Worm (Caenorhabditis elegans) whole organism, L1 larva: Measurements from ENCODE around the gene C36E8.6.
A peak's percentile ranks its signal among the peaks of the same experiment; 100 is the strongest.

Experiments
- C16A3.4 ChIP-seq: fragments of 150-350 bp; optimal IDR thresholded peaks from 2 replicates; lab custom pipeline; 2014; ENCODE audit warnings: missing biosample characterization, missing genetic modification characterization
- C34B4.2 ChIP-seq: sonication (generic microtip); optimal IDR thresholded peaks from 2 replicates; lab custom pipeline; 2017; ENCODE audit warnings: mild to moderate bottlenecking, missing genetic modification characterization, missing compliant biosample characterization
- F16B12.6 ChIP-seq: fragments of 150-350 bp; optimal IDR thresholded peaks from 2 replicates; lab custom pipeline; 2014; ENCODE audit warnings: missing biosample characterization, missing genetic modification characterization
- aha-1 ChIP-seq: fragments of 150-350 bp; optimal IDR thresholded peaks from 2 replicates; lab custom pipeline; 2014; ENCODE audit warnings: missing biosample characterization, missing genetic modification characterization
- alr-1 ChIP-seq: fragments of 200-800 bp; sonication (Bioruptor generic); optimal IDR thresholded peaks from 2 replicates; lab custom pipeline; 2018; ENCODE audit warnings: borderline replicate concordance, mild to moderate bottlenecking, missing genetic modification characterization, missing compliant biosample characterization
- ama-1 ChIP-seq: fragments of 150-350 bp; optimal IDR thresholded peaks from 2 replicates; lab custom pipeline; 2014
- blmp-1 ChIP-seq: fragments of 150-350 bp; optimal IDR thresholded peaks from 2 replicates; lab custom pipeline; 2014; ENCODE audit warnings: missing biosample characterization, missing genetic modification characterization
- ceh-8 ChIP-seq: fragments of 200-800 bp; sonication (Bioruptor generic); optimal IDR thresholded peaks from 2 replicates; lab custom pipeline; 2018; ENCODE audit warnings: mild to moderate bottlenecking, missing genetic modification characterization, moderate library complexity, missing compliant biosample characterization
- ceh-82 ChIP-seq, 3 experiments: fragments of 150-350 bp in 1 of 3; sonication (generic microtip) in 2 of 3; optimal IDR thresholded peaks; 2 replicates each; lab custom pipeline; 2014 to 2017; ENCODE audit warnings: missing biosample characterization in 3 of 3, missing genetic modification characterization in 3 of 3
- dpl-1 ChIP-seq, 3 experiments: fragments of 150-350 bp in 2 of 3; sonication (generic microtip) in 1 of 3; optimal IDR thresholded peaks; 2 replicates each; lab custom pipeline; 2014 to 2017; ENCODE audit warnings: missing biosample characterization in 3 of 3, missing genetic modification characterization in 3 of 3, missing genetic modification reagents in 3 of 3
- efl-1 ChIP-seq, 4 experiments: fragments of 150-350 bp; optimal IDR thresholded peaks in 3 of 4; peaks in 1 of 4; 1 replicate in 1 of 4; 2 replicates in 3 of 4; lab custom pipeline; 2014; ENCODE audit warnings: missing biosample characterization in 2 of 4, missing genetic modification characterization in 2 of 4, missing genetic modification reagents in 2 of 4
- fkh-8 ChIP-seq: sonication (generic microtip); optimal IDR thresholded peaks from 2 replicates; lab custom pipeline; 2016; ENCODE audit warnings: mild to moderate bottlenecking, missing genetic modification characterization, missing compliant biosample characterization
- grh-1 ChIP-seq: fragments of 200-800 bp; sonication (Bioruptor generic); IDR thresholded peaks from 2 replicates; pipeline ENCODE4 v1.3.6; 2022; ENCODE audit warnings: missing genetic modification reagents, missing genetic modification characterization, missing compliant biosample characterization
- hlh-4 ChIP-seq: sonication (generic microtip); optimal IDR thresholded peaks from 2 replicates; lab custom pipeline; 2016; ENCODE audit warnings: mild to moderate bottlenecking, missing genetic modification characterization, missing compliant biosample characterization
- irx-1 ChIP-seq: sonication (generic microtip); optimal IDR thresholded peaks from 2 replicates; lab custom pipeline; 2016; ENCODE audit warnings: missing genetic modification characterization, missing compliant biosample characterization
- isw-1 ChIP-seq: fragments of 200-800 bp; sonication (Bioruptor generic); IDR thresholded peaks from 2 replicates; pipeline ENCODE4 v1.3.6; 2022; ENCODE audit warnings: missing genetic modification characterization, missing compliant biosample characterization
- lin-14 ChIP-seq: fragments of 200-800 bp; sonication (Bioruptor generic); optimal IDR thresholded peaks from 2 replicates; lab custom pipeline; 2018; ENCODE audit warnings: mild to moderate bottlenecking, missing genetic modification characterization, moderate library complexity, missing compliant biosample characterization
- lin-35 ChIP-seq, 2 experiments: fragments of 150-350 bp; optimal IDR thresholded peaks; 2 replicates each; lab custom pipeline; 2014; ENCODE audit warnings: missing biosample characterization in 2 of 2, missing genetic modification characterization in 2 of 2, missing genetic modification reagents in 2 of 2
- mdl-1 ChIP-seq, 2 experiments: fragments of 150-350 bp; optimal IDR thresholded peaks; 2 replicates each; lab custom pipeline; 2014 to 2017; ENCODE audit warnings: missing biosample characterization in 2 of 2, missing genetic modification characterization in 2 of 2, inconsistent platforms in 1 of 2
- mef-2 ChIP-seq: fragments of 150-350 bp; optimal IDR thresholded peaks from 2 replicates; lab custom pipeline; 2014; ENCODE audit warnings: missing biosample characterization, missing genetic modification characterization
- mep-1 ChIP-seq: fragments of 150-350 bp; optimal IDR thresholded peaks from 2 replicates; lab custom pipeline; 2014; ENCODE audit warnings: missing biosample characterization, missing genetic modification characterization
- nhr-11 ChIP-seq: fragments of 150-350 bp; optimal IDR thresholded peaks from 2 replicates; lab custom pipeline; 2014; ENCODE audit warnings: missing biosample characterization, missing genetic modification characterization
- nhr-20 ChIP-seq: sonication (generic microtip); optimal IDR thresholded peaks from 2 replicates; lab custom pipeline; 2016; ENCODE audit warnings: mild to moderate bottlenecking, missing genetic modification characterization, missing compliant biosample characterization
- nhr-28 ChIP-seq: fragments of 150-350 bp; optimal IDR thresholded peaks from 2 replicates; lab custom pipeline; 2014; ENCODE audit warnings: missing biosample characterization, missing genetic modification characterization
- nhr-71 ChIP-seq: sonication (generic microtip); optimal IDR thresholded peaks from 2 replicates; lab custom pipeline; 2016; ENCODE audit warnings: mild to moderate bottlenecking, missing genetic modification characterization, moderate library complexity, missing compliant biosample characterization
- nhr-85 ChIP-seq: sonication (generic microtip); peaks from one replicate; lab custom pipeline; 2016; ENCODE audit warnings: missing genetic modification characterization, inconsistent platforms, missing compliant biosample characterization
- nhr-90 ChIP-seq: sonication (generic microtip); optimal IDR thresholded peaks from 2 replicates; lab custom pipeline; 2016; ENCODE audit warnings: mild to moderate bottlenecking, missing genetic modification characterization, missing compliant biosample characterization; ENCODE audit not compliant: poor library complexity
- sox-4 ChIP-seq: sonication (generic microtip); optimal IDR thresholded peaks from 2 replicates; lab custom pipeline; 2016; ENCODE audit warnings: missing genetic modification characterization, missing compliant biosample characterization
- sptf-1 ChIP-seq: fragments of 150-350 bp; optimal IDR thresholded peaks from 2 replicates; lab custom pipeline; 2014; ENCODE audit warnings: missing biosample characterization, missing genetic modification characterization
- sup-37 ChIP-seq: fragments of 200-800 bp; sonication (Bioruptor generic); optimal IDR thresholded peaks from 2 replicates; lab custom pipeline; 2018; ENCODE audit warnings: mild to moderate bottlenecking, missing genetic modification characterization, missing compliant biosample characterization
- unc-62 ChIP-seq: fragments of 150-350 bp; optimal IDR thresholded peaks from 2 replicates; lab custom pipeline; 2014; ENCODE audit warnings: missing biosample characterization, missing genetic modification reagents, missing genetic modification characterization
- xbp-1 ChIP-seq: sonication (generic microtip); optimal IDR thresholded peaks from 2 replicates; lab custom pipeline; 2016; ENCODE audit warnings: missing genetic modification characterization, missing compliant biosample characterization

C36E8.6 gene

DNA sequence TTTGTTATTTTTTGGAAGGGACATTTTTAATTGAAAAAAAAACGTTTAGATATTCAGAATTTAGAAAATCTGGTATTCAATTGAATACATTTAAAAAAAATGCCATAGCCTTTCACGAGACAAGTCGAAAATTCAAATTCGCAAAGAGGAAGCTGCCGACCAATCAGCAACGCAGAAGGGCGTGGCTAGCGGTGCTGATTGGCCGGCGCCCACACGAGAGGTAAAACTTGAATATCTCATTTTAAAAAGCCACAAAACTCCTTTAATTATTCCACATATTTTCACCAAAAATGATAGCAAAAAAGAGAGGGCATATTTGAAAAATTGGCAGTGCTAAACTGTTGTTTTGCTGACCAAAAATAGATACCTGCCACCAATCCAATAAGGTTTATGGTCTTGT, 13.4 kb upstream of the C36E8.6 start:
- TF ChIP-seq isw-1 (no peak), mep-1 (no peak), C16A3.4 (tag; lab: Kevin White, UChicago) (no peak), blmp-1 (no peak), ceh-82 (tag; optimal IDR thresholded peaks at IDR 0.05; lab: Kevin White, UChicago) (no peak), sox-4 (no peak), alr-1 (tag; lab: Kevin White, UChicago) (no peak), xbp-1 (tag; lab: Kevin White, UChicago) (no peak)

- no peak for TF ChIP-seq F16B12.6
- TF ChIP-seq irx-1 (tag; lab: Kevin White, UChicago), result no peak
- TF ChIP-seq blmp-1, result no peak
- no peak for TF ChIP-seq ceh-8
- no peak for TF ChIP-seq hlh-4 (tag; lab: Kevin White, UChicago)
- no peak for TF ChIP-seq fkh-8 (tag; lab: Kevin White, UChicago)
- no peak for TF ChIP-seq dpl-1 (GFP tag; optimal IDR thresholded peaks at IDR 0.05; lab: Kevin White, UChicago)
- TF ChIP-seq, all 84 proteins: peak for 0
Measured at ce11 chrIII:3975008-3975407, 12.9 kb upstream of the C36E8.6 start.

- TF ChIP-seq mef-2 (tag; lab: Kevin White, UChicago) (no peak), isw-1 (no peak), sptf-1 (no peak), lin-14 (GFP tag; lab: Kevin White, UChicago) (no peak), C34B4.2 (tag; lab: Kevin White, UChicago) (no peak), nhr-90 (tag; lab: Kevin White, UChicago) (no peak), lin-35 (GFP tag; optimal IDR thresholded peaks at IDR 0.05; lab: Kevin White, UChicago) (no peak), unc-62 (no peak), nhr-11 (no peak), aha-1 (tag; lab: Kevin White, UChicago) (no peak), ceh-82 (tag; optimal IDR thresholded peaks at IDR 0.05; lab: Kevin White, UChicago) (no peak), nhr-85 (tag; lab: Kevin White, UChicago) (no peak)
Measured at ce11 chrIII:3976291-3976690, 11.6 kb upstream of the C36E8.6 start, which contains the start of gene msi-1. TSS of gene msi-1 (minus strand) at chrIII:3976391.

DNA sequence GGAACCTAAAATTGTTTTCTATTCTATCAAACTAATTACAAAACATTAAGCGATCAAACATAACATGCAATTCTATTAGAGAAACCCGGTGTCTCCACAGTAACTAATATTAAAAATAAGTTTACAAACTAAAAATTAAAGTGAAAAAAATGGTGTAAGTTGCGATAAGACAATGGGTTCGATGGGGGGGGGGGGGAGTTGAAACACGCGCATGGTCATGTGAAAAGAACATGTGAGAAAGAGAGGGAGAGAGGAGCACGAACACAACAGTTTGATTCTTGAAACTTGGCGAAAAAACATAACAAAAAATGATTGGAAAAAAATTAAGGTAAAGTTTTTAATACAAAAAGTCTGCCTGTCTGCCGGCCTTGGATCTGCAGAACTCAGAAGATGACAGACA, 10.9 kb upstream of the C36E8.6 start:
- TF ChIP-seq mep-1, result no peak
- TF ChIP-seq mdl-1 (tag; optimal IDR thresholded peaks at IDR 0.05; lab: Kevin White, UChicago), result peak in 1 of 2 experiments; percentile 5
- no peak for TF ChIP-seq sup-37 (GFP tag; lab: Kevin White, UChicago)
- peak in 1 of 2 experiments; percentile 23 for TF ChIP-seq lin-35 (GFP tag; optimal IDR thresholded peaks at IDR 0.05; lab: Kevin White, UChicago)
- TF ChIP-seq ama-1 (lab: Kevin White, UChicago), result no peak

- TF ChIP-seq nhr-28 (tag; lab: Kevin White, UChicago), result no peak
- TF ChIP-seq grh-1 (GFP tag; lab: Robert Waterston, UW), result no peak
- peak; percentile 80 for TF ChIP-seq lin-14 (GFP tag; lab: Kevin White, UChicago)
- TF ChIP-seq lin-35 (GFP tag; optimal IDR thresholded peaks at IDR 0.05; lab: Kevin White, UChicago), result peak in 1 of 2 experiments; percentile 9
- TF ChIP-seq mep-1, result peak; percentile 22
- no peak for TF ChIP-seq efl-1 (optimal IDR thresholded peaks at IDR 0.05; lab: Kevin White, UChicago)
- TF ChIP-seq efl-1 (GFP tag; optimal IDR thresholded peaks at IDR 0.05 in 1 of 2; lab: Kevin White, UChicago), result peak in 1 of 2 experiments; percentile 53
- TF ChIP-seq blmp-1, result peak; percentile 37
- TF ChIP-seq nhr-20, result peak; percentile 10
- peak; percentile 2 for TF ChIP-seq nhr-71 (tag; lab: Kevin White, UChicago)
Measured at ce11 chrIII:3978438-3978837, 9.4 kb upstream of the C36E8.6 start.
